Worm (Caenorhabditis elegans): Measurements from ENCODE around the gene otub-3.

otub-3 gene

ce11 chrIV:8745591-8746302, 17.8 kb downstream of the otub-3 start, which contains the start of the genes F20C5.7 and parg-1:
F20C5.7 (minus strand) TSS chrIV:8745691.
parg-1 (plus strand) TSS chrIV:8746252.
- TF ChIP-seq ceh-82 (tag; optimal IDR thresholded peaks at IDR 0.05) (no peak), zag-1 (tag; optimal IDR thresholded peaks at IDR 0.05) (no peak), eor-1 (tag; optimal IDR thresholded peaks at IDR 0.05) (no peak), mml-1 (tag; optimal IDR thresholded peaks at IDR 0.05) (no peak), pha-4 (tag; optimal IDR thresholded peaks at IDR 0.05) (no peak), fos-1 (tag; optimal IDR thresholded peaks at IDR 0.05) (no peak), elt-1 (tag; optimal IDR thresholded peaks at IDR 0.05) (no peak), fkh-10 (GFP tag; optimal IDR thresholded peaks at IDR 0.05) (no peak)

ce11 chrIV:8748967-8749366, 21.0 kb downstream of the otub-3 start:
- TF ChIP-seq nfya-1 (tag; optimal IDR thresholded peaks at IDR 0.05; ENCODE audit: insufficient read depth) (peak; percentile 71), lsy-12 (tag; optimal IDR thresholded peaks at IDR 0.05) (no peak)

ce11 chrIV:8752492-8752891, 24.5 kb downstream of the otub-3 start:
- TF ChIP-seq elt-1 (tag; optimal IDR thresholded peaks at IDR 0.05): no peak
- TF ChIP-seq daf-12 (tag; optimal IDR thresholded peaks at IDR 0.05): no peak
- TF ChIP-seq mml-1 (tag; optimal IDR thresholded peaks at IDR 0.05): no peak
- no peak for TF ChIP-seq egl-27 (tag; optimal IDR thresholded peaks at IDR 0.05)
- no peak for TF ChIP-seq ceh-28 (tag; optimal IDR thresholded peaks at IDR 0.05)
- TF ChIP-seq eor-1 (tag; optimal IDR thresholded peaks at IDR 0.05): no peak
- TF ChIP-seq R02D3.7 (tag; optimal IDR thresholded peaks at IDR 0.05): no peak
- no peak for TF ChIP-seq tbx-2 (tag; optimal IDR thresholded peaks at IDR 0.05)
- no peak for TF ChIP-seq pha-4 (tag; optimal IDR thresholded peaks at IDR 0.05)
- TF ChIP-seq unc-62 (GFP tag; optimal IDR thresholded peaks at IDR 0.05): no peak
- no peak for TF ChIP-seq egl-5 (tag; optimal IDR thresholded peaks at IDR 0.05)
- TF ChIP-seq ZK546.5 (tag; optimal IDR thresholded peaks at IDR 0.05): no peak

- no peak for TF ChIP-seq fkh-10 (GFP tag; optimal IDR thresholded peaks at IDR 0.05)
- no peak for TF ChIP-seq nhr-77 (tag; optimal IDR thresholded peaks at IDR 0.05)
- no peak for TF ChIP-seq nhr-12 (tag; optimal IDR thresholded peaks at IDR 0.05)
- no peak for TF ChIP-seq egl-5 (tag; optimal IDR thresholded peaks at IDR 0.05)
- no peak for TF ChIP-seq ZK546.5 (tag; optimal IDR thresholded peaks at IDR 0.05)
- TF ChIP-seq elt-1 (tag; optimal IDR thresholded peaks at IDR 0.05): no peak
These were observed 26.2 kb downstream of the otub-3 start for ce11 chrIV:8754146-8754545.

- no peak for TF ChIP-seq lin-39 (tag; optimal IDR thresholded peaks at IDR 0.05)
- no peak for TF ChIP-seq mml-1 (tag; optimal IDR thresholded peaks at IDR 0.05)
These were observed 26.8 kb downstream of the otub-3 start, which contains the start of gene elli-1 for ce11 chrIV:8754727-8755126. elli-1 (minus strand) TSS chrIV:8754827.

ce11 chrIV:8757729-8758128, 29.8 kb downstream of the otub-3 start:
- TF ChIP-seq nfya-1 (tag; optimal IDR thresholded peaks at IDR 0.05; ENCODE audit: insufficient read depth) (peak; percentile 41), nhr-76 (tag; optimal IDR thresholded peaks at IDR 0.05) (no peak), lin-15B (tag; optimal IDR thresholded peaks at IDR 0.05) (no peak), elt-2 (tag; optimal IDR thresholded peaks at IDR 0.05) (peak; percentile 85), pqm-1 (tag; optimal IDR thresholded peaks at IDR 0.05) (peak; percentile 68), pha-4 (tag; optimal IDR thresholded peaks at IDR 0.05) (peak; percentile 45)

ce11 chrIV:8758620-8759019, 30.6 kb downstream of the otub-3 start:
- TF ChIP-seq nhr-28 (tag; optimal IDR thresholded peaks at IDR 0.05) (no peak), ceh-16 (tag; optimal IDR thresholded peaks at IDR 0.05) (no peak), aly-2 (tag; optimal IDR thresholded peaks at IDR 0.05) (no peak), hmg-11 (tag; optimal IDR thresholded peaks at IDR 0.05) (peak; percentile 32), nfya-1 (tag; optimal IDR thresholded peaks at IDR 0.05; ENCODE audit: insufficient read depth) (peak; percentile 66), jun-1 (tag; optimal IDR thresholded peaks at IDR 0.05) (no peak), nhr-67 (tag; optimal IDR thresholded peaks at IDR 0.05) (no peak), fkh-10 (GFP tag; optimal IDR thresholded peaks at IDR 0.05) (peak; percentile 37), egl-27 (tag; optimal IDR thresholded peaks at IDR 0.05) (no peak), pha-4 (tag; optimal IDR thresholded peaks at IDR 0.05) (peak; percentile 4), ztf-4 (tag; optimal IDR thresholded peaks at IDR 0.05) (no peak), lin-39 (tag; optimal IDR thresholded peaks at IDR 0.05) (peak; percentile 84), fkh-2 (tag; optimal IDR thresholded peaks at IDR 0.05) (no peak), egl-5 (tag; optimal IDR thresholded peaks at IDR 0.05) (no peak), eor-1 (tag; optimal IDR thresholded peaks at IDR 0.05) (no peak), ceh-9 (tag; optimal IDR thresholded peaks at IDR 0.05) (no peak), tbx-2 (tag; optimal IDR thresholded peaks at IDR 0.05) (no peak), nhr-76 (tag; optimal IDR thresholded peaks at IDR 0.05) (no peak), elt-2 (tag; optimal IDR thresholded peaks at IDR 0.05) (peak; percentile 17), ZK546.5 (tag; optimal IDR thresholded peaks at IDR 0.05) (no peak), lin-15B (tag; optimal IDR thresholded peaks at IDR 0.05) (peak; percentile 27), mdl-1 (tag; optimal IDR thresholded peaks at IDR 0.05) (no peak), ceh-28 (tag; optimal IDR thresholded peaks at IDR 0.05) (no peak), snpc-4 (tag; optimal IDR thresholded peaks at IDR 0.05) (no peak)
